Fruit fly (Drosophila melanogaster) whole organism, embryonic: ENCODE data around the gene Gr89a.

ENCODE experiments used
- Asciz ChIP-seq: fragments of 200-800 bp; sonication (Bioruptor generic); optimal IDR thresholded peaks from 2 replicates; lab custom pipeline; 2017; ENCODE audit warnings: missing biosample characterization, mild to moderate bottlenecking, missing genetic modification characterization, missing genetic modification reagents
- Atf-2 ChIP-seq: fragments of 200-800 bp; sonication (Bioruptor generic); optimal IDR thresholded peaks from 2 replicates; lab custom pipeline; 2016; ENCODE audit warnings: missing biosample characterization, missing genetic modification characterization
- CG10543 ChIP-seq: fragments of 200-800 bp; sonication (Bioruptor generic); optimal IDR thresholded peaks from 3 replicates; lab custom pipeline; 2017; ENCODE audit warnings: missing biosample characterization, mild to moderate bottlenecking, missing genetic modification characterization, moderate library complexity
- CG10979 ChIP-seq: fragments of 200-800 bp; sonication (Bioruptor generic); optimal IDR thresholded peaks from 2 replicates; lab custom pipeline; 2018; ENCODE audit warnings: missing biosample characterization, mild to moderate bottlenecking, missing genetic modification characterization, moderate library complexity
- CG11398 ChIP-seq: fragments of 200-800 bp; sonication (Bioruptor generic); optimal IDR thresholded peaks from 2 replicates; lab custom pipeline; 2016; ENCODE audit warnings: missing biosample characterization, missing genetic modification characterization
- CG13624 ChIP-seq: fragments of 200-800 bp; sonication (Bioruptor generic); optimal IDR thresholded peaks from 2 replicates; lab custom pipeline; 2016; ENCODE audit warnings: missing biosample characterization, missing genetic modification characterization
- CG14441 ChIP-seq: fragments of 200-800 bp; sonication (Bioruptor generic); IDR thresholded peaks from 2 replicates; pipeline ENCODE4 v1.3.6; 2022; ENCODE audit warnings: missing biosample characterization, missing genetic modification characterization
- CG15011 ChIP-seq: fragments of 200-800 bp; sonication (Bioruptor generic); optimal IDR thresholded peaks from 3 replicates; lab custom pipeline; 2018; ENCODE audit warnings: missing biosample characterization, mild to moderate bottlenecking, missing genetic modification characterization
- CG15601 ChIP-seq: fragments of 200-800 bp; sonication (Bioruptor generic); optimal IDR thresholded peaks from 3 replicates; lab custom pipeline; 2019; ENCODE audit warnings: missing biosample characterization, mild to moderate bottlenecking, missing genetic modification characterization, moderate library complexity
- CG1603 ChIP-seq: fragments of 200-800 bp; sonication (Bioruptor generic); optimal IDR thresholded peaks from 2 replicates; lab custom pipeline; 2019; ENCODE audit warnings: missing biosample characterization, mild to moderate bottlenecking, missing genetic modification characterization, moderate library complexity
- CG1647 ChIP-seq: fragments of 200-800 bp; sonication (Bioruptor generic); optimal IDR thresholded peaks from 3 replicates; lab custom pipeline; 2016; ENCODE audit warnings: missing biosample characterization, missing genetic modification characterization
- CG17568 ChIP-seq: fragments of 200-800 bp; sonication (Bioruptor generic); optimal IDR thresholded peaks from 2 replicates; lab custom pipeline; 2018; ENCODE audit warnings: missing biosample characterization, mild to moderate bottlenecking, missing genetic modification characterization, moderate library complexity
- CG2199 ChIP-seq: fragments of 200-800 bp; sonication (Bioruptor generic); IDR thresholded peaks from 3 replicates; pipeline ENCODE4 v1.3.6; 2022; ENCODE audit warnings: missing biosample characterization, missing genetic modification characterization
- CG2712 ChIP-seq: fragments of 200-800 bp; optimal IDR thresholded peaks from 3 replicates; lab custom pipeline; 2019; ENCODE audit warnings: missing biosample characterization, mild to moderate bottlenecking, missing genetic modification characterization, moderate library complexity
- CG30431 ChIP-seq: fragments of 200-800 bp; sonication (Bioruptor generic); optimal IDR thresholded peaks from 2 replicates; lab custom pipeline; 2017; ENCODE audit warnings: missing biosample characterization, missing genetic modification characterization
- CG31224 ChIP-seq: fragments of 200-800 bp; sonication (Bioruptor generic); IDR thresholded peaks from 2 replicates; pipeline ENCODE4 v1.3.6; 2022; ENCODE audit warnings: missing biosample characterization, missing genetic modification characterization
- CG3838 ChIP-seq: fragments of 200-800 bp; sonication (Bioruptor generic); optimal IDR thresholded peaks from 3 replicates; lab custom pipeline; 2016; ENCODE audit warnings: missing biosample characterization, missing genetic modification characterization
- CG4282 ChIP-seq: fragments of 200-800 bp; sonication (Bioruptor generic); optimal IDR thresholded peaks from 2 replicates; lab custom pipeline; 2016; ENCODE audit warnings: missing biosample characterization, missing genetic modification characterization
- CG4360 ChIP-seq: fragments of 200-800 bp; sonication (Bioruptor generic); IDR thresholded peaks from 2 replicates; pipeline ENCODE4 v1.3.6; 2022; ENCODE audit warnings: missing biosample characterization, missing genetic modification characterization
- CG7963 ChIP-seq: fragments of 200-800 bp; sonication (Bioruptor generic); IDR thresholded peaks from 3 replicates; pipeline ENCODE4 v1.3.6; 2022; ENCODE audit warnings: missing biosample characterization, missing genetic modification characterization; ENCODE audit not compliant: partially characterized antibody
- CG8388 ChIP-seq: fragments of 200-800 bp; sonication (Bioruptor generic); optimal IDR thresholded peaks from 2 replicates; lab custom pipeline; 2019; ENCODE audit warnings: missing biosample characterization, mild to moderate bottlenecking, missing genetic modification characterization, moderate library complexity
- E2f2 ChIP-seq: fragments of 200-800 bp; sonication (Bioruptor generic); IDR thresholded peaks from 2 replicates; pipeline ENCODE4 v1.3.6; 2022; ENCODE audit warnings: missing biosample characterization, missing genetic modification characterization
- Elba2 ChIP-seq: fragments of 200-800 bp; sonication (Bioruptor generic); optimal IDR thresholded peaks from 3 replicates; lab custom pipeline; 2016; ENCODE audit warnings: missing biosample characterization, missing genetic modification characterization
- GATAe ChIP-seq: fragments of 200-800 bp; sonication (Bioruptor generic); conservative IDR thresholded peaks from 2 replicates; pipeline ENCODE4 v1.3.6; 2022; ENCODE audit warnings: missing biosample characterization, missing genetic modification characterization
- NFAT ChIP-seq: fragments of 200-800 bp; sonication (Bioruptor generic); IDR thresholded peaks from 2 replicates; pipeline ENCODE4 v1.3.6; 2022; ENCODE audit warnings: missing biosample characterization, missing genetic modification characterization
- NfI ChIP-seq: fragments of 200-800 bp; sonication (Bioruptor generic); optimal IDR thresholded peaks from 3 replicates; lab custom pipeline; 2018; ENCODE audit warnings: missing biosample characterization, mild to moderate bottlenecking, missing genetic modification characterization, moderate library complexity
- bigmax ChIP-seq: fragments of 200-800 bp; sonication (Bioruptor generic); optimal IDR thresholded peaks from 2 replicates; lab custom pipeline; 2018; ENCODE audit warnings: missing biosample characterization, mild to moderate bottlenecking, missing genetic modification characterization
- br ChIP-seq: fragments of >200 bp; optimal IDR thresholded peaks from 2 replicates; lab custom pipeline; 2017
- btn ChIP-seq: fragments of 200-800 bp; sonication (Bioruptor generic); optimal IDR thresholded peaks from 2 replicates; lab custom pipeline; 2016; ENCODE audit warnings: missing biosample characterization, missing genetic modification characterization
- chinmo ChIP-seq: fragments of 200-800 bp; sonication (Bioruptor generic); IDR thresholded peaks from 4 replicates; pipeline ENCODE4 v1.3.6; 2022; ENCODE audit warnings: missing biosample characterization, missing genetic modification characterization; ENCODE audit not compliant: partially characterized antibody
- ewg ChIP-seq: fragments of 200-800 bp; sonication (Bioruptor generic); optimal IDR thresholded peaks from 3 replicates; lab custom pipeline; 2017; ENCODE audit warnings: mild to moderate bottlenecking, missing biosample characterization, missing genetic modification reagents, missing genetic modification characterization
- fd102C ChIP-seq: fragments of 200-800 bp; sonication (Bioruptor generic); optimal IDR thresholded peaks from 2 replicates; lab custom pipeline; 2018; ENCODE audit warnings: missing biosample characterization, mild to moderate bottlenecking, missing genetic modification characterization, moderate library complexity
- gcm ChIP-seq: fragments of 200-800 bp; sonication (Bioruptor generic); optimal IDR thresholded peaks from 2 replicates; lab custom pipeline; 2019; ENCODE audit warnings: missing biosample characterization, mild to moderate bottlenecking, missing genetic modification characterization, moderate library complexity
- gem ChIP-seq: fragments of 200-800 bp; sonication (Bioruptor generic); optimal IDR thresholded peaks from 2 replicates; lab custom pipeline; 2019; ENCODE audit warnings: missing biosample characterization, mild to moderate bottlenecking, missing genetic modification characterization, moderate library complexity
- grau ChIP-seq: fragments of 200-800 bp; optimal IDR thresholded peaks from 3 replicates; lab custom pipeline; 2019; ENCODE audit warnings: missing biosample characterization, mild to moderate bottlenecking, missing genetic modification characterization, moderate library complexity
- ham ChIP-seq: fragments of 200-800 bp; sonication (Bioruptor generic); IDR thresholded peaks from 2 replicates; pipeline ENCODE4 v1.3.6; 2022; ENCODE audit warnings: missing biosample characterization, missing genetic modification characterization
- kni ChIP-seq: fragments of 200-800 bp; sonication (Bioruptor generic); optimal IDR thresholded peaks from 3 replicates; lab custom pipeline; 2017; ENCODE audit warnings: mild to moderate bottlenecking, missing biosample characterization, missing genetic modification reagents, missing genetic modification characterization
- lbe ChIP-seq: fragments of 200-800 bp; sonication (Bioruptor generic); optimal IDR thresholded peaks from 2 replicates; lab custom pipeline; 2016; ENCODE audit warnings: missing biosample characterization, mild to moderate bottlenecking, missing genetic modification characterization
- oc ChIP-seq: fragments of 200-800 bp; sonication (Bioruptor generic); optimal IDR thresholded peaks from 2 replicates; lab custom pipeline; 2018; ENCODE audit warnings: missing biosample characterization, mild to moderate bottlenecking, missing genetic modification characterization, moderate library complexity
- org-1 ChIP-seq: fragments of 200-800 bp; sonication (Bioruptor generic); optimal IDR thresholded peaks from 2 replicates; lab custom pipeline; 2017; ENCODE audit warnings: missing biosample characterization, missing genetic modification characterization
- pfk ChIP-seq: fragments of 200-800 bp; sonication (Bioruptor generic); optimal IDR thresholded peaks from 2 replicates; lab custom pipeline; 2018; ENCODE audit warnings: missing biosample characterization, mild to moderate bottlenecking, missing genetic modification characterization, moderate library complexity
- pho ChIP-seq: fragments of 200-800 bp; sonication (Bioruptor generic); optimal IDR thresholded peaks from 2 replicates; lab custom pipeline; 2016; ENCODE audit warnings: missing biosample characterization, missing genetic modification characterization
- schlank ChIP-seq: fragments of 200-800 bp; sonication (Bioruptor generic); optimal IDR thresholded peaks from 2 replicates; lab custom pipeline; 2018; ENCODE audit warnings: missing biosample characterization, mild to moderate bottlenecking, missing genetic modification characterization
- sd ChIP-seq: fragments of 200-800 bp; sonication (Bioruptor generic); optimal IDR thresholded peaks from 3 replicates; lab custom pipeline; 2018; ENCODE audit warnings: missing biosample characterization, mild to moderate bottlenecking, missing genetic modification characterization, moderate library complexity
- sisA ChIP-seq: fragments of 200-800 bp; sonication (Bioruptor generic); IDR thresholded peaks from 2 replicates; pipeline ENCODE4 v1.3.6; 2022; ENCODE audit warnings: missing biosample characterization, missing genetic modification characterization
- unc-4 ChIP-seq: fragments of 200-800 bp; sonication (Bioruptor generic); IDR thresholded peaks from 2 replicates; pipeline ENCODE4 v1.3.6; 2022; ENCODE audit warnings: missing biosample characterization, missing genetic modification characterization; ENCODE audit not compliant: partially characterized antibody
- vnd ChIP-seq: fragments of 200-800 bp; sonication (Bioruptor generic); IDR thresholded peaks from 3 replicates; pipeline ENCODE4 v1.3.6; 2022; ENCODE audit warnings: missing biosample characterization, missing genetic modification characterization; ENCODE audit not compliant: partially characterized antibody
- z ChIP-seq: fragments of 200-800 bp; sonication (Bioruptor generic); IDR thresholded peaks from 3 replicates; pipeline ENCODE4 v1.3.6; 2022; ENCODE audit warnings: missing biosample characterization, missing genetic modification characterization

Gene Gr89a

DNA sequence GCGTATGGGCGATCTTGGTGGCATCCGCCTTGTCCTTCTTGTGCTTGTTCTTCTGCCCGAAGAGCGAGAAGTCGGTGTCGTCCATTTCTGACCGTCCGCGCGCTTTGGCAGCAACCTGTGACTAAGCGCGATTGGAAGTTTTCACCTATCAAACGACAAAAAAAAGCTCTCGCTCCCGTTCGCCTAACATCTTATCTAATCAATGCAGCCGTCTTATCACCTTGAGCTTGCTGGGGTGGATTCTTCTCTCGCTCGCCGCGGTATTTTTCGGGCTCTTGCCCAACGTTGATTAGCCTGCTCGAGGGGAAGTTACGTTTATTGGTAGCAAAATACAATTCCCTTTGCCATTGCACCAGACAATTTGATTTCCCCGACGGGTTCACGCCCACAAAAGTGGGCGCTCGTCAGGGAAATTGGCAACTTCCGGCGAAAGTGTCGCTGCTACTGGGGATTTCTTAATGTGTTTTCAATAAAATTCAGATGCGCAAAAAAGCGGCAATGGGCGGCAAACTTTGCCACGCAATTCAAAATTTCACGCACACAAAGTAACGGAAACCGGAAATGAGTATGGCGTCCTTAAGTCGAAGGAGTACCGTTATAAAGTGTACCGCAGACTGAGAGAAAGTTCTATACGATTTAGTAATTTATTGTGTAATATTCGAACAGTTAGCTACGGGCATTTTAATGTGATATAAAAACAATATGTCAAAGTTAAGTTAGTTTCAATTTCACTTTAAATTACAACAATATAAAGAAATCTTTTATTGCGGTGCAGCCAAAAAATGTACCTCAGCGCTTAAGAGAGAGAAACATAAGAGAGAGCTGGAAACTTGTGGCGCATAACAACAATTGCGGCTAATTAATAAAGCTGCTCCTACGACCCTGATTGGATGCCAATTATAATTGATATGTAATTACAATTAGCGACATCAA lies 2.4 kb upstream of the Gr89a start, which contains the start of gene Decay (continued):
- TF ChIP-seq CG4282 (GFP tag; lab: Kevin White, UChicago): no peak
- no peak for TF ChIP-seq NfI (GFP tag; lab: Kevin White, UChicago)
- no peak for TF ChIP-seq grau (tag; lab: Kevin White, UChicago)
- no peak for TF ChIP-seq Elba2 (GFP tag; lab: Kevin White, UChicago)
- no peak for TF ChIP-seq NFAT (GFP tag; lab: Robert Waterston, UW)
- no peak for TF ChIP-seq oc (tag; lab: Kevin White, UChicago)
- no peak for TF ChIP-seq unc-4 (GFP tag; lab: Robert Waterston, UW)
- TF ChIP-seq CG1603 (tag; lab: Kevin White, UChicago): peak; percentile 13
- TF ChIP-seq kni (GFP tag; lab: Kevin White, UChicago): no peak
- TF ChIP-seq CG4360 (GFP tag; lab: Robert Waterston, UW): no peak
- no peak for TF ChIP-seq CG14441 (GFP tag; lab: Robert Waterston, UW)
- TF ChIP-seq CG31224 (GFP tag; lab: Robert Waterston, UW): no peak
- TF ChIP-seq CG2199: no peak
- TF ChIP-seq Atf-2 (GFP tag; lab: Kevin White, UChicago): no peak
- TF ChIP-seq ham (GFP tag; lab: Robert Waterston, UW): no peak
- no peak for TF ChIP-seq CG11398 (GFP tag; lab: Kevin White, UChicago)
- TF ChIP-seq CG8388 (GFP tag; lab: Kevin White, UChicago): peak; percentile 17
- TF ChIP-seq E2f2: no peak
- TF ChIP-seq CG15601 (tag; lab: Kevin White, UChicago): no peak
- peak; percentile 9 for TF ChIP-seq CG13624 (GFP tag; lab: Kevin White, UChicago)
- TF ChIP-seq CG10543: no peak
- no peak for TF ChIP-seq vnd (GFP tag; lab: Robert Waterston, UW)
- TF ChIP-seq GATAe: peak; percentile 75

DNA sequence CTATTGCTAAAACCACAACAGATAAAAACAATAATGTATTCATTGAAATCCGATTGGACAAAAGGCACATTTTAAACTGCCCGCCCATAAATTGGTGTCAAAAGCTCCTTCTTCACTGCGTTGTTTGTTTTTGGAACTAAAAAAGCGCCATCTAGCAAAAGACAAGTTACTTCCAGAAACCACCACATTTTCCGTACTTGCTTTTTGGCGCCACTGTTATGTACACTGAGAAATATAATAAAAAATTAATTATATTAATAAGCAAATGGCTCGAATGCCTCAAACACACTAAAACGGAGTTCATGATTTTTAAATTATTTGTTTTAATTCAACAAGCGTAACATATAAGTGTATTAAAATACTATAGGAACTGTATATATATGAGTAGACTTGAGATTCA lies 1.4 kb downstream of the Gr89a start:
- TF ChIP-seq fd102C (GFP tag; lab: Kevin White, UChicago): peak; percentile 53
- no peak for TF ChIP-seq CG7963 (GFP tag; lab: Robert Waterston, UW)
- TF ChIP-seq btn (GFP tag; lab: Kevin White, UChicago): peak; percentile 10
- TF ChIP-seq pho (GFP tag; lab: Kevin White, UChicago): peak; percentile 61
- TF ChIP-seq gem (tag; lab: Kevin White, UChicago): peak; percentile 92
- TF ChIP-seq ewg: peak; percentile 76
- no peak for TF ChIP-seq z (GFP tag; lab: Robert Waterston, UW)
- peak; percentile 12 for TF ChIP-seq CG15011
- peak; percentile 77 for TF ChIP-seq Asciz
- TF ChIP-seq bigmax (GFP tag; lab: Kevin White, UChicago): no peak
- peak; percentile 70 for TF ChIP-seq CG30431 (GFP tag; lab: Kevin White, UChicago)
- TF ChIP-seq CG1647 (GFP tag; lab: Kevin White, UChicago): peak; percentile 69
- no peak for TF ChIP-seq pfk (GFP tag; lab: Kevin White, UChicago)
- TF ChIP-seq CG10979: peak; percentile 82
- TF ChIP-seq ham (GFP tag; lab: Robert Waterston, UW): peak; percentile 62; the same call in 1 of the 2 replicates
- TF ChIP-seq org-1 (GFP tag; lab: Kevin White, UChicago): peak; percentile 51
- TF ChIP-seq sisA (GFP tag; lab: Robert Waterston, UW): peak; percentile 89
- peak; percentile 91 for TF ChIP-seq CG2712
- no peak for TF ChIP-seq kni (GFP tag; lab: Kevin White, UChicago)
- TF ChIP-seq CG3838: peak; percentile 46
- TF ChIP-seq gcm: peak; percentile 78
- TF ChIP-seq br (lab: Kevin White, UChicago): no peak
- peak; percentile 35 for TF ChIP-seq lbe (GFP tag; lab: Kevin White, UChicago)
- peak; percentile 51 for TF ChIP-seq sd (tag; lab: Kevin White, UChicago)
- no peak for TF ChIP-seq chinmo
- peak; percentile 73 for TF ChIP-seq CG17568 (GFP tag; lab: Kevin White, UChicago)
- peak; percentile 28 for TF ChIP-seq schlank (tag; lab: Kevin White, UChicago)
